Fruit fly (Drosophila melanogaster) whole organism, embryonic: Measurements from ENCODE around the gene Ugt49B2.

Experiments used
- Ada2b ChIP-seq: fragments of 200-800 bp; sonication (Bioruptor generic); IDR thresholded peaks from 2 replicates; pipeline ENCODE4 v1.3.6; 2022; ENCODE audit warnings: missing biosample characterization, missing genetic modification characterization
- B-H2 ChIP-seq: fragments of 200-800 bp; sonication (Bioruptor generic); optimal IDR thresholded peaks from 2 replicates; lab custom pipeline; 2018; ENCODE audit warnings: missing biosample characterization, mild to moderate bottlenecking, missing genetic modification characterization
- CG11456 ChIP-seq: fragments of 200-800 bp; sonication (Bioruptor generic); IDR thresholded peaks from 3 replicates; pipeline ENCODE4 v1.3.6; 2022; ENCODE audit warnings: missing biosample characterization, missing genetic modification characterization
- CG12071 ChIP-seq: fragments of 200-800 bp; sonication (Bioruptor generic); optimal IDR thresholded peaks from 3 replicates; lab custom pipeline; 2018; ENCODE audit warnings: missing biosample characterization, mild to moderate bottlenecking, missing genetic modification characterization
- CG12659 ChIP-seq: fragments of 200-800 bp; sonication (Bioruptor generic); optimal IDR thresholded peaks from 3 replicates; lab custom pipeline; 2017; ENCODE audit warnings: mild to moderate bottlenecking, missing biosample characterization, missing genetic modification reagents, missing genetic modification characterization
- CG14860 ChIP-seq: fragments of 200-800 bp; sonication (Bioruptor generic); IDR thresholded peaks from 3 replicates; pipeline ENCODE4 v1.3.6; 2022; ENCODE audit warnings: missing biosample characterization, missing genetic modification characterization; ENCODE audit not compliant: partially characterized antibody
- CG15514 ChIP-seq: fragments of 200-800 bp; sonication (Bioruptor generic); optimal IDR thresholded peaks from 3 replicates; lab custom pipeline; 2017; ENCODE audit warnings: missing biosample characterization, missing genetic modification characterization, mild to moderate bottlenecking, moderate library complexity, missing genetic modification reagents
- CG17802 ChIP-seq: fragments of 200-800 bp; sonication (Bioruptor generic); optimal IDR thresholded peaks from 2 replicates; lab custom pipeline; 2018; ENCODE audit warnings: missing biosample characterization, mild to moderate bottlenecking, missing genetic modification characterization, moderate library complexity
- CG18011 ChIP-seq: fragments of 200-800 bp; sonication (Bioruptor generic); optimal IDR thresholded peaks from 2 replicates; lab custom pipeline; 2017; ENCODE audit warnings: missing biosample characterization, missing genetic modification characterization, mild to moderate bottlenecking, moderate library complexity, missing genotype
- CG18619 ChIP-seq: fragments of 200-800 bp; sonication (Bioruptor generic); optimal IDR thresholded peaks from 3 replicates; lab custom pipeline; 2017; ENCODE audit warnings: missing biosample characterization, mild to moderate bottlenecking, missing genetic modification characterization
- CG31224 ChIP-seq: fragments of 200-800 bp; sonication (Bioruptor generic); IDR thresholded peaks from 2 replicates; pipeline ENCODE4 v1.3.6; 2022; ENCODE audit warnings: missing biosample characterization, missing genetic modification characterization
- CG4404 ChIP-seq: fragments of 200-800 bp; sonication (Bioruptor generic); IDR thresholded peaks from 2 replicates; pipeline ENCODE4 v1.3.6; 2022; ENCODE audit warnings: missing biosample characterization, missing genetic modification characterization
- CG4424 ChIP-seq: fragments of 200-800 bp; sonication (Bioruptor generic); optimal IDR thresholded peaks from 3 replicates; lab custom pipeline; 2016; ENCODE audit warnings: missing biosample characterization, missing genetic modification characterization
- CG4820 ChIP-seq: fragments of 200-800 bp; sonication (Bioruptor generic); optimal IDR thresholded peaks from 3 replicates; lab custom pipeline; 2016; ENCODE audit warnings: missing biosample characterization, missing genetic modification characterization
- CG5180 ChIP-seq: fragments of 200-800 bp; sonication (Bioruptor generic); optimal IDR thresholded peaks from 3 replicates; lab custom pipeline; 2017; ENCODE audit warnings: missing biosample characterization, missing genetic modification characterization, mild to moderate bottlenecking, moderate library complexity, missing genetic modification reagents
- CG7357 ChIP-seq: fragments of 200-800 bp; sonication (Bioruptor generic); IDR thresholded peaks from 3 replicates; pipeline ENCODE4 v1.3.6; 2022; ENCODE audit warnings: missing biosample characterization, missing genetic modification characterization
- CG7839 ChIP-seq: fragments of 200-800 bp; sonication (Bioruptor generic); optimal IDR thresholded peaks from 3 replicates; lab custom pipeline; 2018; ENCODE audit warnings: missing biosample characterization, mild to moderate bottlenecking, missing genetic modification characterization, moderate library complexity
- CG8478 ChIP-seq: fragments of >200 bp; optimal IDR thresholded peaks from 2 replicates; lab custom pipeline; 2018
- CG9727 ChIP-seq: fragments of 200-800 bp; sonication (Bioruptor generic); optimal IDR thresholded peaks from 3 replicates; lab custom pipeline; 2017; ENCODE audit warnings: missing biosample characterization, mild to moderate bottlenecking, missing genetic modification characterization
- CG9797 ChIP-seq: fragments of 200-800 bp; sonication (Bioruptor generic); optimal IDR thresholded peaks from 3 replicates; lab custom pipeline; 2018; ENCODE audit warnings: missing biosample characterization, mild to moderate bottlenecking, missing genetic modification characterization
- CG9876 ChIP-seq: fragments of 200-800 bp; sonication (Bioruptor generic); optimal IDR thresholded peaks from 2 replicates; lab custom pipeline; 2016; ENCODE audit warnings: missing biosample characterization, missing genetic modification characterization
- D19A ChIP-seq: fragments of 200-800 bp; optimal IDR thresholded peaks from 3 replicates; lab custom pipeline; 2019; ENCODE audit warnings: missing biosample characterization, mild to moderate bottlenecking, missing genetic modification characterization, moderate library complexity
- Ets65A ChIP-seq: fragments of 200-800 bp; sonication (Bioruptor generic); peaks from one replicate; lab custom pipeline; 2016; ENCODE audit warnings: missing biosample characterization, missing genetic modification characterization
- HmgZ ChIP-seq: fragments of 200-800 bp; sonication (Bioruptor generic); optimal IDR thresholded peaks from 2 replicates; lab custom pipeline; 2018; ENCODE audit warnings: missing biosample characterization, mild to moderate bottlenecking, missing genetic modification characterization
- Jarid2 ChIP-seq: fragments of 200-800 bp; sonication (Bioruptor generic); optimal IDR thresholded peaks from 3 replicates; lab custom pipeline; 2017; ENCODE audit warnings: mild to moderate bottlenecking, missing biosample characterization, missing genetic modification reagents, missing genetic modification characterization
- Kr ChIP-seq: fragments of 200-800 bp; sonication (Bioruptor generic); optimal IDR thresholded peaks from 2 replicates; lab custom pipeline; 2017; ENCODE audit warnings: missing biosample characterization, mild to moderate bottlenecking, missing genetic modification characterization
- Lhr ChIP-seq: fragments of 200-800 bp; sonication (Bioruptor generic); optimal IDR thresholded peaks from 3 replicates; lab custom pipeline; 2017; ENCODE audit warnings: mild to moderate bottlenecking, missing biosample characterization, missing genetic modification reagents, missing genetic modification characterization
- Lpt ChIP-seq: fragments of >200 bp; optimal IDR thresholded peaks from 2 replicates; lab custom pipeline; 2018; ENCODE audit warnings: missing biosample characterization, missing genetic modification characterization
- Max ChIP-seq: fragments of 200-800 bp; sonication (Bioruptor generic); optimal IDR thresholded peaks from 2 replicates; lab custom pipeline; 2016; ENCODE audit warnings: missing biosample characterization, mild to moderate bottlenecking, missing genetic modification characterization
- Xrp1 ChIP-seq: fragments of 200-800 bp; sonication (Bioruptor generic); IDR thresholded peaks from 2 replicates; pipeline ENCODE4 v1.3.6; 2022; ENCODE audit warnings: missing biosample characterization, missing genetic modification characterization
- ac ChIP-seq: fragments of 200-800 bp; sonication (Bioruptor generic); optimal IDR thresholded peaks from 3 replicates; lab custom pipeline; 2017; ENCODE audit warnings: missing biosample characterization, mild to moderate bottlenecking, missing genetic modification characterization
- disco-r ChIP-seq: fragments of 200-800 bp; sonication (Bioruptor generic); optimal IDR thresholded peaks from 2 replicates; lab custom pipeline; 2016; ENCODE audit warnings: missing biosample characterization, missing genetic modification characterization
- fd102C ChIP-seq: fragments of 200-800 bp; sonication (Bioruptor generic); optimal IDR thresholded peaks from 2 replicates; lab custom pipeline; 2018; ENCODE audit warnings: missing biosample characterization, mild to moderate bottlenecking, missing genetic modification characterization, moderate library complexity
- fru ChIP-seq: fragments of >200 bp; optimal IDR thresholded peaks from 2 replicates; lab custom pipeline; 2017
- gcm ChIP-seq: fragments of 200-800 bp; sonication (Bioruptor generic); optimal IDR thresholded peaks from 2 replicates; lab custom pipeline; 2019; ENCODE audit warnings: missing biosample characterization, mild to moderate bottlenecking, missing genetic modification characterization, moderate library complexity
- grn ChIP-seq: fragments of 200-800 bp; sonication (Bioruptor generic); optimal IDR thresholded peaks from 3 replicates; lab custom pipeline; 2017; ENCODE audit warnings: missing biosample characterization, missing genetic modification characterization
- jing ChIP-seq: fragments of 200-800 bp; sonication (Bioruptor generic); optimal IDR thresholded peaks from 2 replicates; lab custom pipeline; 2018; ENCODE audit warnings: missing biosample characterization, mild to moderate bottlenecking, missing genetic modification characterization
- lmd ChIP-seq: fragments of 200-800 bp; sonication (Bioruptor generic); IDR thresholded peaks from 2 replicates; pipeline ENCODE4 v1.3.6; 2022; ENCODE audit warnings: missing biosample characterization, missing genetic modification characterization
- nmo ChIP-seq: fragments of 200-800 bp; sonication (Bioruptor generic); optimal IDR thresholded peaks from 2 replicates; lab custom pipeline; 2018; ENCODE audit warnings: missing biosample characterization, mild to moderate bottlenecking, missing genetic modification characterization, moderate library complexity
- onecut ChIP-seq: fragments of 200-800 bp; sonication (Bioruptor generic); IDR thresholded peaks from 2 replicates; pipeline ENCODE4 v1.3.6; 2022; ENCODE audit warnings: missing biosample characterization, missing genetic modification characterization
- otp ChIP-seq: fragments of 200-800 bp; sonication (Bioruptor generic); IDR thresholded peaks from 3 replicates; pipeline ENCODE4, ENCODE4 v1.3.6; 2022; ENCODE audit warnings: missing biosample characterization, missing genetic modification characterization
- pan ChIP-seq, 4 experiments: fragments of >200 bp in 3 of 4; fragments of 200-800 bp in 1 of 4; sonication (Bioruptor generic) in 1 of 4; optimal IDR thresholded peaks in 3 of 4; IDR thresholded peaks in 1 of 4; 2 replicates each; pipeline versions ENCODE4 v1.3.6 to Lab custom; 2017 to 2022; ENCODE audit warnings: missing biosample characterization in 2 of 4, missing genetic modification characterization in 2 of 4, mixed read lengths in 1 of 4
- pros ChIP-seq: fragments of 200-800 bp; sonication (Bioruptor generic); optimal IDR thresholded peaks from 3 replicates; lab custom pipeline; 2019; ENCODE audit warnings: missing biosample characterization, mild to moderate bottlenecking, missing genetic modification characterization, moderate library complexity
- pzg ChIP-seq: fragments of 200-800 bp; sonication (Bioruptor generic); optimal IDR thresholded peaks from 3 replicates; lab custom pipeline; 2018; ENCODE audit warnings: missing biosample characterization, mild to moderate bottlenecking, missing genetic modification characterization, moderate library complexity
- stc ChIP-seq: fragments of 200-800 bp; sonication (Bioruptor generic); IDR thresholded peaks from 2 replicates; pipeline ENCODE4 v1.3.6; 2022; ENCODE audit warnings: missing biosample characterization, missing genetic modification characterization
- stwl ChIP-seq: fragments of 200-800 bp; sonication (Bioruptor generic); optimal IDR thresholded peaks from 3 replicates; lab custom pipeline; 2018; ENCODE audit warnings: missing biosample characterization, mild to moderate bottlenecking, missing genetic modification characterization, moderate library complexity
- tap ChIP-seq: fragments of 200-800 bp; optimal IDR thresholded peaks from 3 replicates; lab custom pipeline; 2019; ENCODE audit warnings: missing biosample characterization, mild to moderate bottlenecking, missing genetic modification characterization, moderate library complexity
- toy ChIP-seq: fragments of 200-800 bp; sonication (Bioruptor generic); IDR thresholded peaks from 2 replicates; pipeline ENCODE4 v1.3.6; 2022; ENCODE audit warnings: missing biosample characterization, missing genetic modification characterization
- trem ChIP-seq: fragments of 200-800 bp; optimal IDR thresholded peaks from 3 replicates; lab custom pipeline; 2019; ENCODE audit warnings: missing biosample characterization, mild to moderate bottlenecking, missing genetic modification characterization, moderate library complexity
- ttk ChIP-seq: fragments of 200-800 bp; sonication (Bioruptor generic); IDR thresholded peaks from 2 replicates; pipeline ENCODE4 v2.1.2; 2022; ENCODE audit warnings: missing biosample characterization, missing genetic modification characterization

Ugt49B2 gene

DNA sequence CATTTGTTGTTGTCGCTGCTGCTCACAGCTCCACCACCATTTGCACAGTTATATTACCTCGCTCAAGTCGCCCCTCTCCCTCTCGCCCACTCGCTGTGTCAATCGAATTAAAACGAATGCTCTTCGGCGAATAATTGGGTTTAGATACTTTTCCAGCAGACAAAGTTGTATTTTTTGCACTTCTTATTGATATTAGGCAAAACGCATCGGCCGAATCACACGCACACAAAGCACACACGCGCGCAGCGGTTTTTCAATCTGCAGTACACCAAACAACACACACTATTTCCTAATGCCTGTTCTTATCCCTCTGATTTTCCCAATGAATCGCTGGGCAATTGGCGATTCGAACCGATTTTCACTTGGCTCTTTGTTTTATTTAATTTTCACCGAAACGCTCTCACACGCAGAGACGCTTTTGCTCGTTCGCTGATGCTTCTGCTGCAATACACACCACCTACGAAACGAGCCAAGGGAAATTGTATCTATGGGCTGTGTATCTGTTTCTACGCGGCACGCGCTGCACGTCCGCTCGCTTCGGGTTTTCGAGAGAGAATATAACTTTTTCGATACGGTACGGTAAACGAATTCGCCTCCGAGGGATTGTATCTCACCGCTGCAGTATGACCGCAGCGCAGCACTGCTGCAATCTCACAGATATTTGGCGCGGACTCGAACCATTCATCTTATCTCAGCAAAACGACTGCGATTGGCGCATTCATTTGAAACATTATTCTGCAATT is 50.3 kb downstream of the Ugt49B2 start, which contains the start of gene aus (continued):
- TF ChIP-seq CG12659 (GFP tag; lab: Kevin White, UChicago): peak; percentile 52
- TF ChIP-seq Ada2b: no peak
- no peak for TF ChIP-seq CG12071
- TF ChIP-seq CG5180 (GFP tag; lab: Kevin White, UChicago): peak; percentile 16
- TF ChIP-seq jing (GFP tag; lab: Kevin White, UChicago): no peak
- TF ChIP-seq stc (GFP tag; lab: Robert Waterston, UW): no peak
- peak; percentile 81 for TF ChIP-seq pzg
- peak; percentile 37 for TF ChIP-seq grn (GFP tag; lab: Kevin White, UChicago)
- no peak for TF ChIP-seq CG11456 (GFP tag; lab: Robert Waterston, UW)
- peak; percentile 38 for TF ChIP-seq onecut (GFP tag; lab: Robert Waterston, UW)
- no peak for TF ChIP-seq toy (GFP tag; lab: Robert Waterston, UW)
- peak; percentile 72 for TF ChIP-seq pros (GFP tag; lab: Kevin White, UChicago)
- TF ChIP-seq pan (optimal IDR thresholded peaks at IDR 0.05; lab: Kevin White, UChicago): no peak
- no peak for TF ChIP-seq pan (GFP tag; optimal IDR thresholded peaks at IDR 0.05 in 1 of 2, IDR thresholded peaks at IDR 0.05 in 1 of 2)
- peak; percentile 23 for TF ChIP-seq tap (tag; lab: Kevin White, UChicago)
- no peak for TF ChIP-seq CG9876 (GFP tag; lab: Kevin White, UChicago)
- no peak for TF ChIP-seq CG4820 (GFP tag; lab: Kevin White, UChicago)
- TF ChIP-seq Kr (GFP tag; lab: Kevin White, UChicago): no peak
- TF ChIP-seq B-H2 (GFP tag; lab: Kevin White, UChicago): peak; percentile 16
- peak; percentile 78 for TF ChIP-seq Ets65A (GFP tag; lab: Kevin White, UChicago)
- TF ChIP-seq CG9797 (GFP tag; lab: Kevin White, UChicago): peak; percentile 81
- peak; percentile 10 for TF ChIP-seq fd102C (GFP tag; lab: Kevin White, UChicago)
- peak; percentile 71 for TF ChIP-seq CG15514 (GFP tag; lab: Kevin White, UChicago)
- no peak for TF ChIP-seq CG14860 (GFP tag; lab: Robert Waterston, UW)
- peak; percentile 34 for TF ChIP-seq stwl (tag; lab: Kevin White, UChicago)
- TF ChIP-seq ac (GFP tag; lab: Kevin White, UChicago): peak; percentile 3
- TF ChIP-seq gcm (GFP tag; lab: Kevin White, UChicago): no peak
- no peak for TF ChIP-seq D19A (tag; lab: Kevin White, UChicago)
- TF ChIP-seq otp (GFP tag; lab: Robert Waterston, UW): no peak
- no peak for TF ChIP-seq CG17802
- peak; percentile 55 for TF ChIP-seq trem (tag; lab: Kevin White, UChicago)
- no peak for TF ChIP-seq CG8478
- no peak for TF ChIP-seq ttk (GFP tag; lab: Robert Waterston, UW)
- no peak for TF ChIP-seq Xrp1 (GFP tag; lab: Robert Waterston, UW)
- peak; percentile 41 for TF ChIP-seq Lhr (GFP tag; lab: Kevin White, UChicago)
- no peak for TF ChIP-seq Lpt
- peak; percentile 96 for TF ChIP-seq Jarid2 (GFP tag; lab: Kevin White, UChicago)
- no peak for TF ChIP-seq CG18619 (GFP tag; lab: Kevin White, UChicago)
- TF ChIP-seq CG7839: no peak
- no peak for TF ChIP-seq lmd (GFP tag; lab: Robert Waterston, UW)
- TF ChIP-seq CG31224: no peak
- TF ChIP-seq CG9727 (GFP tag; lab: Kevin White, UChicago): peak; percentile 12
- TF ChIP-seq CG4424: no peak
- TF ChIP-seq disco-r: no peak
- TF ChIP-seq HmgZ (tag; lab: Kevin White, UChicago): peak; percentile 46
- peak; percentile 9 for TF ChIP-seq nmo (GFP tag; lab: Kevin White, UChicago)
- no peak for TF ChIP-seq Max (GFP tag; lab: Kevin White, UChicago)
- no peak for TF ChIP-seq CG7357 (GFP tag; lab: Robert Waterston, UW)
- no peak for TF ChIP-seq fru (lab: Kevin White, UChicago)
- no peak for TF ChIP-seq CG18011
- no peak for TF ChIP-seq CG4404 (GFP tag; lab: Robert Waterston, UW)
